Fruit fly (Drosophila melanogaster) whole organism, embryonic: ENCODE data around the gene ImpE1.
A peak's percentile ranks its signal among the peaks of the same experiment; 100 is the strongest.

Source experiments
- Aef1 ChIP-seq: fragments of 200-800 bp; sonication (Bioruptor generic); IDR thresholded peaks from 3 replicates; pipeline ENCODE4 v1.3.6; 2022; ENCODE audit warnings: missing biosample characterization, missing genetic modification characterization
- B-H2 ChIP-seq: fragments of 200-800 bp; sonication (Bioruptor generic); optimal IDR thresholded peaks from 2 replicates; lab custom pipeline; 2018; ENCODE audit warnings: missing biosample characterization, mild to moderate bottlenecking, missing genetic modification characterization
- BtbVII ChIP-seq: fragments of 200-800 bp; sonication (Bioruptor generic); optimal IDR thresholded peaks from 3 replicates; lab custom pipeline; 2017; ENCODE audit warnings: missing biosample characterization, mild to moderate bottlenecking, missing genetic modification characterization
- CG10147 ChIP-seq: fragments of 200-800 bp; sonication (Bioruptor generic); optimal IDR thresholded peaks from 2 replicates; lab custom pipeline; 2019; ENCODE audit warnings: missing biosample characterization, mild to moderate bottlenecking, missing genetic modification characterization, moderate library complexity
- CG11504 ChIP-seq: fragments of 200-800 bp; sonication (Bioruptor generic); optimal IDR thresholded peaks from 3 replicates; lab custom pipeline; 2019; ENCODE audit warnings: missing biosample characterization, mild to moderate bottlenecking, missing genetic modification characterization, moderate library complexity
- CG12155 ChIP-seq: fragments of 200-800 bp; sonication (Bioruptor generic); optimal IDR thresholded peaks from 3 replicates; lab custom pipeline; 2016; ENCODE audit warnings: missing biosample characterization, missing genetic modification characterization
- CG13287 ChIP-seq: fragments of 200-800 bp; sonication (Bioruptor generic); IDR thresholded peaks from 2 replicates; pipeline ENCODE4 v1.3.6; 2022; ENCODE audit warnings: missing biosample characterization, missing genetic modification characterization; ENCODE audit not compliant: partially characterized antibody
- CG14860 ChIP-seq: fragments of 200-800 bp; sonication (Bioruptor generic); IDR thresholded peaks from 3 replicates; pipeline ENCODE4 v1.3.6; 2022; ENCODE audit warnings: missing biosample characterization, missing genetic modification characterization; ENCODE audit not compliant: partially characterized antibody
- CG15514 ChIP-seq: fragments of 200-800 bp; sonication (Bioruptor generic); optimal IDR thresholded peaks from 3 replicates; lab custom pipeline; 2017; ENCODE audit warnings: missing biosample characterization, missing genetic modification characterization, mild to moderate bottlenecking, moderate library complexity, missing genetic modification reagents
- CG1602 ChIP-seq: fragments of 200-800 bp; sonication (Bioruptor generic); optimal IDR thresholded peaks from 3 replicates; lab custom pipeline; 2016; ENCODE audit warnings: missing biosample characterization, missing genetic modification characterization
- CG17361 ChIP-seq: fragments of 200-800 bp; sonication (Bioruptor generic); IDR thresholded peaks from 3 replicates; pipeline ENCODE4 v1.3.6; 2022; ENCODE audit warnings: missing biosample characterization, missing genetic modification characterization
- CG18262 ChIP-seq: fragments of 200-800 bp; optimal IDR thresholded peaks from 3 replicates; lab custom pipeline; 2019; ENCODE audit warnings: missing biosample characterization, mild to moderate bottlenecking, missing genetic modification characterization, moderate library complexity
- CG1832 ChIP-seq: fragments of 200-800 bp; sonication (Bioruptor generic); optimal IDR thresholded peaks from 2 replicates; lab custom pipeline; 2017; ENCODE audit warnings: missing biosample characterization, mild to moderate bottlenecking, missing genetic modification characterization, inconsistent platforms
- CG3995 ChIP-seq: fragments of 200-800 bp; sonication (Bioruptor generic); optimal IDR thresholded peaks from 3 replicates; lab custom pipeline; 2016; ENCODE audit warnings: missing biosample characterization, missing genetic modification characterization
- CG4328 ChIP-seq: fragments of 200-800 bp; sonication (Bioruptor generic); optimal IDR thresholded peaks from 3 replicates; lab custom pipeline; 2017; ENCODE audit warnings: missing biosample characterization, missing genetic modification reagents, missing genetic modification characterization
- CG4360 ChIP-seq: fragments of 200-800 bp; sonication (Bioruptor generic); IDR thresholded peaks from 2 replicates; pipeline ENCODE4 v1.3.6; 2022; ENCODE audit warnings: missing biosample characterization, missing genetic modification characterization
- CG5245 ChIP-seq: fragments of 200-800 bp; sonication (Bioruptor generic); optimal IDR thresholded peaks from 3 replicates; lab custom pipeline; 2016; ENCODE audit warnings: missing biosample characterization, missing genetic modification characterization
- CG7357 ChIP-seq: fragments of 200-800 bp; sonication (Bioruptor generic); IDR thresholded peaks from 3 replicates; pipeline ENCODE4 v1.3.6; 2022; ENCODE audit warnings: missing biosample characterization, missing genetic modification characterization
- CG8089 ChIP-seq: fragments of 200-800 bp; sonication (Bioruptor generic); optimal IDR thresholded peaks from 3 replicates; lab custom pipeline; 2016; ENCODE audit warnings: missing biosample characterization, missing genetic modification characterization
- CG8478 ChIP-seq: fragments of >200 bp; optimal IDR thresholded peaks from 2 replicates; lab custom pipeline; 2018
- CG9215 ChIP-seq: fragments of 200-800 bp; sonication (Bioruptor generic); IDR thresholded peaks from 2 replicates; pipeline ENCODE4 v1.3.6; 2022; ENCODE audit warnings: missing biosample characterization, missing genetic modification characterization
- CG9817 ChIP-seq: fragments of 200-800 bp; sonication (Bioruptor generic); optimal IDR thresholded peaks from 2 replicates; lab custom pipeline; 2018; ENCODE audit warnings: missing biosample characterization, mild to moderate bottlenecking, missing genetic modification characterization, moderate library complexity
- Camta ChIP-seq: fragments of 200-800 bp; sonication (Bioruptor generic); optimal IDR thresholded peaks from 2 replicates; lab custom pipeline; 2016; ENCODE audit warnings: missing biosample characterization, missing genetic modification characterization
- CoRest ChIP-seq: fragments of 200-800 bp; sonication (Bioruptor generic); optimal IDR thresholded peaks from 3 replicates; lab custom pipeline; 2018; ENCODE audit warnings: missing biosample characterization, mild to moderate bottlenecking, missing genetic modification characterization, moderate library complexity
- D ChIP-seq, 2 experiments: fragments of 200-800 bp in 1 of 2; fragments of >200 bp in 1 of 2; sonication (Bioruptor generic) in 1 of 2; optimal IDR thresholded peaks; 2 replicates in 1 of 2; 3 replicates in 1 of 2; lab custom pipeline; 2017; ENCODE audit warnings: mild to moderate bottlenecking in 1 of 2, missing biosample characterization in 1 of 2, missing genetic modification characterization in 1 of 2, missing genetic modification reagents in 1 of 2
- E2f2 ChIP-seq: fragments of 200-800 bp; sonication (Bioruptor generic); IDR thresholded peaks from 2 replicates; pipeline ENCODE4 v1.3.6; 2022; ENCODE audit warnings: missing biosample characterization, missing genetic modification characterization
- Fer1 ChIP-seq: fragments of 200-800 bp; sonication (Bioruptor generic); optimal IDR thresholded peaks from 2 replicates; lab custom pipeline; 2017; ENCODE audit warnings: missing biosample characterization, mild to moderate bottlenecking, missing genetic modification characterization
- Gug ChIP-seq: fragments of 200-800 bp; sonication (Bioruptor generic); IDR thresholded peaks from 4 replicates; pipeline ENCODE4 v1.3.6; 2022; ENCODE audit warnings: missing biosample characterization, missing genetic modification characterization
- H15 ChIP-seq: fragments of 200-800 bp; sonication (Bioruptor generic); IDR thresholded peaks from 3 replicates; pipeline ENCODE4 v1.3.6; 2022; ENCODE audit warnings: missing biosample characterization, missing genetic modification characterization
- Neu2 ChIP-seq: fragments of 200-800 bp; sonication (Bioruptor generic); optimal IDR thresholded peaks from 3 replicates; lab custom pipeline; 2016; ENCODE audit warnings: missing biosample characterization, missing genetic modification characterization, borderline replicate concordance
- Pdp1 ChIP-seq, 2 experiments: fragments of 200-800 bp; sonication (Bioruptor generic); optimal IDR thresholded peaks; 3 replicates each; lab custom pipeline; 2016; ENCODE audit warnings: missing biosample characterization in 2 of 2, missing genetic modification characterization in 2 of 2, mild to moderate bottlenecking in 1 of 2, moderate library complexity in 1 of 2
- Xbp1 ChIP-seq: fragments of 200-800 bp; sonication (Bioruptor generic); optimal IDR thresholded peaks from 3 replicates; lab custom pipeline; 2016; ENCODE audit warnings: missing biosample characterization, mild to moderate bottlenecking, missing genetic modification characterization
- ab ChIP-seq: fragments of 200-800 bp; sonication (Bioruptor generic); optimal IDR thresholded peaks from 2 replicates; lab custom pipeline; 2016; ENCODE audit warnings: missing biosample characterization, missing genetic modification characterization
- ash1 ChIP-seq: fragments of 200-800 bp; sonication (Bioruptor generic); optimal IDR thresholded peaks from 2 replicates; lab custom pipeline; 2018; ENCODE audit warnings: missing biosample characterization, mild to moderate bottlenecking, missing genetic modification characterization
- bbx ChIP-seq: fragments of 200-800 bp; sonication (Bioruptor generic); IDR thresholded peaks from 2 replicates; pipeline ENCODE4 v1.3.6; 2022; ENCODE audit warnings: missing biosample characterization, missing genetic modification characterization; ENCODE audit not compliant: partially characterized antibody
- bcd ChIP-seq: fragments of 200-800 bp; sonication (Bioruptor generic); optimal IDR thresholded peaks from 2 replicates; lab custom pipeline; 2017; ENCODE audit warnings: missing biosample characterization, mild to moderate bottlenecking, missing genetic modification characterization
- br ChIP-seq: fragments of >200 bp; optimal IDR thresholded peaks from 2 replicates; lab custom pipeline; 2017
- ewg ChIP-seq: fragments of 200-800 bp; sonication (Bioruptor generic); optimal IDR thresholded peaks from 3 replicates; lab custom pipeline; 2017; ENCODE audit warnings: mild to moderate bottlenecking, missing biosample characterization, missing genetic modification reagents, missing genetic modification characterization
- gcm ChIP-seq: fragments of 200-800 bp; sonication (Bioruptor generic); optimal IDR thresholded peaks from 2 replicates; lab custom pipeline; 2019; ENCODE audit warnings: missing biosample characterization, mild to moderate bottlenecking, missing genetic modification characterization, moderate library complexity
- jumu ChIP-seq: fragments of 200-800 bp; sonication (Bioruptor generic); optimal IDR thresholded peaks from 3 replicates; lab custom pipeline; 2016; ENCODE audit warnings: missing biosample characterization, missing genetic modification characterization
- lov ChIP-seq, 2 experiments: fragments of 200-800 bp in 1 of 2; fragments of >200 bp in 1 of 2; sonication (Bioruptor generic) in 1 of 2; IDR thresholded peaks in 1 of 2; optimal IDR thresholded peaks in 1 of 2; 2 replicates in 1 of 2; 3 replicates in 1 of 2; pipeline versions ENCODE4 v1.3.6 to Lab custom; 2017 to 2022; ENCODE audit warnings: missing biosample characterization in 1 of 2, missing genetic modification characterization in 1 of 2
- peb ChIP-seq: fragments of 200-800 bp; sonication (Bioruptor generic); IDR thresholded peaks from 2 replicates; pipeline ENCODE4 v1.3.6; 2022; ENCODE audit warnings: missing biosample characterization, missing genetic modification characterization
- pho ChIP-seq: fragments of 200-800 bp; sonication (Bioruptor generic); optimal IDR thresholded peaks from 2 replicates; lab custom pipeline; 2016; ENCODE audit warnings: missing biosample characterization, missing genetic modification characterization
- prd ChIP-seq, 3 experiments: fragments of >200 bp in 2 of 3; fragments of 200-800 bp in 1 of 3; sonication (Bioruptor generic) in 1 of 3; optimal IDR thresholded peaks in 2 of 3; IDR thresholded peaks in 1 of 3; 2 replicates in 2 of 3; 3 replicates in 1 of 3; pipeline versions ENCODE4 v1.3.6 to Lab custom; 2017 to 2022; ENCODE audit warnings: missing biosample characterization in 1 of 3, missing genetic modification characterization in 1 of 3
- ssp ChIP-seq: fragments of 200-800 bp; sonication (Bioruptor generic); IDR thresholded peaks from 2 replicates; pipeline ENCODE4 v1.3.6; 2022; ENCODE audit warnings: missing biosample characterization, missing genetic modification characterization
- tgo ChIP-seq: fragments of 200-800 bp; sonication (Bioruptor generic); IDR thresholded peaks from 3 replicates; pipeline ENCODE4 v1.3.6; 2022; ENCODE audit warnings: missing biosample characterization, missing genetic modification characterization
- vnd ChIP-seq: fragments of 200-800 bp; sonication (Bioruptor generic); IDR thresholded peaks from 3 replicates; pipeline ENCODE4 v1.3.6; 2022; ENCODE audit warnings: missing biosample characterization, missing genetic modification characterization; ENCODE audit not compliant: partially characterized antibody
- wdn ChIP-seq: fragments of 200-800 bp; sonication (Bioruptor generic); IDR thresholded peaks from 2 replicates; pipeline ENCODE4 v1.3.6; 2022; ENCODE audit warnings: missing biosample characterization, missing genetic modification characterization
- zf30C ChIP-seq: fragments of 200-800 bp; sonication (Bioruptor generic); optimal IDR thresholded peaks from 3 replicates; lab custom pipeline; 2018; ENCODE audit warnings: missing biosample characterization, mild to moderate bottlenecking, missing genetic modification characterization

ImpE1 gene

DNA sequence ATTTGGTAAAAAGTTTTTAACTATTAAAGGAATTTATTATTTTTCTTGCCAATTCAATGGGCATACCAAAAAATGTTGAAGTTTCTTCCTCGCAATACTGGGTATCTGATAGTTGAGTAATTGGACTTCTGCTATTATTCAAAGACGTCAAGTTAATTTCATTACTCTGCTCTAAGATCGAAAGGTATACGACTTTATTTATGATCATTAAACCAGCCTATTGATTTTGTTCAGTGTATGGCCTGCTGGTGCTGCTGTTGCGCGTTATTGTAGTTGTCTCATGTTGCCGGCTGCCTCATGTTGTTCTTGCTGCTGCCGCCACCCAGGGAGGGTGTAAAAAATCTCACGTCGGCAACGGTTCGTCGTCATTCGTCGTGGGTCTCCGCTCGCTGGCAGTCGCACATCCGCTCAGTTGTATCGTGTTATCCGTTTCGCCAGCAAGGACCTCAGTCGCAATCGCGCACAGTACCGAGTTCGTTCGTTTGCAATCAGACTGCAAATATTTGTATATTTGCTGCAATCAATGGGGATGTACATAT lies 23.5 kb downstream of the ImpE1 start, which contains the start of gene CG7120 (continued):
- no peak for TF ChIP-seq peb (GFP tag; lab: Robert Waterston, UW)
- TF ChIP-seq wdn (GFP tag; lab: Robert Waterston, UW) = no peak
- no peak for TF ChIP-seq CG5245
- TF ChIP-seq Camta = peak; percentile 1
- TF ChIP-seq gcm (GFP tag; lab: Kevin White, UChicago) = peak; percentile 21
- TF ChIP-seq CG8089 (GFP tag; lab: Kevin White, UChicago) = peak; percentile 51
- TF ChIP-seq Aef1 (GFP tag; lab: Robert Waterston, UW) = no peak
- TF ChIP-seq bbx = no peak
- TF ChIP-seq CG11504 (tag; lab: Kevin White, UChicago) = peak; percentile 93
- no peak for TF ChIP-seq prd (optimal IDR thresholded peaks at IDR 0.05; lab: Kevin White, UChicago)
- TF ChIP-seq prd (GFP tag; IDR thresholded peaks at IDR 0.05; lab: Robert Waterston, UW) = peak; percentile 55; the same call in 2 of the 3 replicates
- no peak for TF ChIP-seq CG1832 (GFP tag; lab: Kevin White, UChicago)
- TF ChIP-seq B-H2 (GFP tag; lab: Kevin White, UChicago) = no peak
- TF ChIP-seq CG15514 (GFP tag; lab: Kevin White, UChicago) = peak; percentile 37
- no peak for TF ChIP-seq tgo
- no peak for TF ChIP-seq CG9215 (GFP tag; lab: Robert Waterston, UW)
- peak; percentile 49 for TF ChIP-seq Xbp1 (GFP tag; lab: Kevin White, UChicago)
- peak; percentile 54 for TF ChIP-seq ewg (GFP tag; lab: Kevin White, UChicago)
- no peak for TF ChIP-seq lov (optimal IDR thresholded peaks at IDR 0.05; lab: Kevin White, UChicago)
- TF ChIP-seq lov (GFP tag; IDR thresholded peaks at IDR 0.05; lab: Robert Waterston, UW) = no peak
- no peak for TF ChIP-seq CG7357
- TF ChIP-seq ab = no peak
- TF ChIP-seq Gug (GFP tag; lab: Robert Waterston, UW) = no peak
- TF ChIP-seq CG1602 (GFP tag; lab: Kevin White, UChicago) = peak; percentile 39
- TF ChIP-seq E2f2 = peak; percentile 11; the same call in 1 of the 2 replicates
- peak; percentile 26 for TF ChIP-seq CG9817 (tag; lab: Kevin White, UChicago)
- no peak for TF ChIP-seq Neu2 (GFP tag; lab: Kevin White, UChicago)
- no peak for TF ChIP-seq D (optimal IDR thresholded peaks at IDR 0.05; lab: Kevin White, UChicago)
- peak; percentile 62 for TF ChIP-seq D (GFP tag; optimal IDR thresholded peaks at IDR 0.05; lab: Kevin White, UChicago)
- TF ChIP-seq CG4328 = no peak
- no peak for TF ChIP-seq vnd (GFP tag; lab: Robert Waterston, UW)
- TF ChIP-seq zf30C = peak; percentile 82
- TF ChIP-seq Fer1 (GFP tag; lab: Kevin White, UChicago) = no peak
- TF ChIP-seq pho (GFP tag; lab: Kevin White, UChicago) = no peak
- TF ChIP-seq ssp (GFP tag; lab: Robert Waterston, UW) = no peak
- TF ChIP-seq br (lab: Kevin White, UChicago) = no peak
- TF ChIP-seq CG4360 (GFP tag; lab: Robert Waterston, UW) = peak; percentile 53
- TF ChIP-seq jumu (GFP tag; lab: Kevin White, UChicago) = no peak
- peak; percentile 45 for TF ChIP-seq CG8478
- peak; percentile 68 for TF ChIP-seq CG18262 (tag; lab: Kevin White, UChicago)
- TF ChIP-seq CG13287 (GFP tag; lab: Robert Waterston, UW) = no peak
- peak; percentile 76 for TF ChIP-seq CG17361
- TF ChIP-seq CoRest (tag; lab: Kevin White, UChicago) = peak; percentile 44
- TF ChIP-seq bcd (GFP tag; lab: Kevin White, UChicago) = peak; percentile 27
- TF ChIP-seq BtbVII (GFP tag; lab: Kevin White, UChicago) = peak; percentile 36
- TF ChIP-seq CG3995 (GFP tag; lab: Kevin White, UChicago) = no peak
- no peak for TF ChIP-seq CG10147 (GFP tag; lab: Kevin White, UChicago)
- peak; percentile 43 to 58 for TF ChIP-seq Pdp1 (GFP tag; optimal IDR thresholded peaks at IDR 0.05; lab: Kevin White, UChicago)
- no peak for TF ChIP-seq CG14860
- TF ChIP-seq ash1 (GFP tag; lab: Kevin White, UChicago) = no peak
- TF ChIP-seq CG12155 (GFP tag; lab: Kevin White, UChicago) = no peak
- TF ChIP-seq H15 (GFP tag; lab: Robert Waterston, UW) = no peak
